Worm (Caenorhabditis elegans) whole organism, L3 larva: ENCODE data around the gene erfa-1.
A peak's percentile ranks its signal among the peaks of the same experiment; 100 is the strongest.

Experiments
- R02D3.7 ChIP-seq: fragments of 150-350 bp; optimal IDR thresholded peaks from 2 replicates; lab custom pipeline; 2014; ENCODE audit warnings: missing biosample characterization, missing genetic modification characterization
- ZK546.5 ChIP-seq: sonication (generic microtip); optimal IDR thresholded peaks from 2 replicates; lab custom pipeline; 2017; ENCODE audit warnings: missing biosample characterization, missing genetic modification characterization
- aly-2 ChIP-seq: fragments of 150-350 bp; optimal IDR thresholded peaks from 2 replicates; lab custom pipeline; 2014; ENCODE audit warnings: missing biosample characterization, missing genetic modification characterization
- ama-1 ChIP-seq: fragments of 150-350 bp; optimal IDR thresholded peaks from 2 replicates; lab custom pipeline; 2018
- ceh-16 ChIP-seq: sonication (generic microtip); optimal IDR thresholded peaks from 2 replicates; lab custom pipeline; 2017; ENCODE audit warnings: missing biosample characterization, missing genetic modification characterization
- ceh-28 ChIP-seq: fragments of 150-350 bp; optimal IDR thresholded peaks from 2 replicates; lab custom pipeline; 2014; ENCODE audit warnings: missing biosample characterization, missing genetic modification reagents, missing genetic modification characterization
- ceh-82 ChIP-seq: fragments of 150-350 bp; optimal IDR thresholded peaks from 2 replicates; lab custom pipeline; 2014; ENCODE audit warnings: missing biosample characterization, missing genetic modification characterization
- ceh-9 ChIP-seq: sonication (generic microtip); optimal IDR thresholded peaks from 2 replicates; lab custom pipeline; 2018; ENCODE audit warnings: missing biosample characterization, missing genetic modification characterization
- daf-12 ChIP-seq: fragments of 150-350 bp; optimal IDR thresholded peaks from 2 replicates; lab custom pipeline; 2014; ENCODE audit warnings: missing biosample characterization, missing genetic modification reagents, missing genetic modification characterization
- egl-27 ChIP-seq: sonication (generic microtip); optimal IDR thresholded peaks from 4 replicates; lab custom pipeline; 2017; ENCODE audit warnings: missing biosample characterization, missing genetic modification reagents, missing genetic modification characterization
- egl-5 ChIP-seq: fragments of 150-350 bp; optimal IDR thresholded peaks from 2 replicates; lab custom pipeline; 2017; ENCODE audit warnings: missing biosample characterization, missing genetic modification reagents, missing genetic modification characterization, inconsistent platforms
- elt-1 ChIP-seq: fragments of 150-350 bp; optimal IDR thresholded peaks from 2 replicates; lab custom pipeline; 2014; ENCODE audit warnings: missing biosample characterization, missing genetic modification characterization
- elt-2 ChIP-seq: sonication (generic microtip); optimal IDR thresholded peaks from 2 replicates; lab custom pipeline; 2016; ENCODE audit warnings: missing genetic modification reagents, mild to moderate bottlenecking, missing genetic modification characterization, missing compliant biosample characterization
- elt-3 ChIP-seq, 3 experiments: fragments of 150-350 bp in 1 of 3; sonication (generic microtip) in 2 of 3; optimal IDR thresholded peaks; 2 replicates in 2 of 3; 4 replicates in 1 of 3; lab custom pipeline; 2014 to 2017; ENCODE audit warnings: missing biosample characterization in 3 of 3, missing genetic modification characterization in 3 of 3
- eor-1 ChIP-seq, 2 experiments: fragments of 150-350 bp; optimal IDR thresholded peaks; 2 replicates each; lab custom pipeline; 2014 to 2018; ENCODE audit warnings: missing biosample characterization in 2 of 2, missing genetic modification characterization in 2 of 2
- fkh-10 ChIP-seq: sonication (generic microtip); optimal IDR thresholded peaks from 2 replicates; lab custom pipeline; 2017; ENCODE audit warnings: missing biosample characterization, missing genetic modification reagents, missing genetic modification characterization
- fkh-2 ChIP-seq: fragments of 150-350 bp; optimal IDR thresholded peaks from 2 replicates; lab custom pipeline; 2014; ENCODE audit warnings: missing biosample characterization, missing genetic modification reagents, missing genetic modification characterization
- fos-1 ChIP-seq: fragments of 150-350 bp; optimal IDR thresholded peaks from 2 replicates; lab custom pipeline; 2014; ENCODE audit warnings: missing biosample characterization, missing genetic modification characterization
- hmg-11 ChIP-seq: sonication (generic microtip); optimal IDR thresholded peaks from 2 replicates; lab custom pipeline; 2016; ENCODE audit warnings: missing genetic modification characterization, missing compliant biosample characterization
- jun-1 ChIP-seq: fragments of 150-350 bp; optimal IDR thresholded peaks from 2 replicates; lab custom pipeline; 2014; ENCODE audit warnings: missing biosample characterization, missing genetic modification reagents, missing genetic modification characterization
- lin-15B ChIP-seq: fragments of 150-350 bp; optimal IDR thresholded peaks from 2 replicates; lab custom pipeline; 2014; ENCODE audit warnings: missing biosample characterization, missing genetic modification characterization
- lin-39 ChIP-seq: fragments of 150-350 bp; optimal IDR thresholded peaks from 2 replicates; lab custom pipeline; 2018; ENCODE audit warnings: missing biosample characterization, missing genetic modification reagents, missing genetic modification characterization
- lsy-12 ChIP-seq: sonication (generic microtip); optimal IDR thresholded peaks from 2 replicates; lab custom pipeline; 2016; ENCODE audit warnings: mild to moderate bottlenecking, missing genetic modification characterization, missing compliant biosample characterization
- mdl-1 ChIP-seq: fragments of 150-350 bp; optimal IDR thresholded peaks from 2 replicates; lab custom pipeline; 2014; ENCODE audit warnings: missing biosample characterization, missing genetic modification characterization
- mml-1 ChIP-seq: fragments of 150-350 bp; sonication (generic microtip); optimal IDR thresholded peaks from 3 replicates; lab custom pipeline; 2014; ENCODE audit warnings: missing biosample characterization, missing genetic modification characterization
- nfya-1 ChIP-seq: sonication (generic microtip); optimal IDR thresholded peaks from 2 replicates; lab custom pipeline; 2017; ENCODE audit warnings: missing genetic modification characterization, mild to moderate bottlenecking, missing compliant biosample characterization, antibody characterized with exemption, moderate library complexity; ENCODE audit not compliant: insufficient read depth
- nhr-11 ChIP-seq: fragments of 150-350 bp; optimal IDR thresholded peaks from 2 replicates; lab custom pipeline; 2014; ENCODE audit warnings: missing biosample characterization, missing genetic modification characterization
- nhr-12 ChIP-seq: fragments of 150-350 bp; optimal IDR thresholded peaks from 2 replicates; lab custom pipeline; 2014; ENCODE audit warnings: missing biosample characterization, missing genetic modification characterization
- nhr-23 ChIP-seq: fragments of 150-350 bp; optimal IDR thresholded peaks from 2 replicates; lab custom pipeline; 2014; ENCODE audit warnings: missing biosample characterization, missing genetic modification reagents, missing genetic modification characterization
- nhr-237 ChIP-seq: fragments of 150-350 bp; optimal IDR thresholded peaks from 2 replicates; lab custom pipeline; 2014; ENCODE audit warnings: missing biosample characterization, missing genetic modification characterization
- nhr-25 ChIP-seq: sonication (generic microtip); optimal IDR thresholded peaks from 2 replicates; lab custom pipeline; 2017; ENCODE audit warnings: missing biosample characterization, missing genetic modification characterization
- nhr-28 ChIP-seq: fragments of 150-350 bp; optimal IDR thresholded peaks from 2 replicates; lab custom pipeline; 2014; ENCODE audit warnings: missing biosample characterization, missing genetic modification characterization
- nhr-43 ChIP-seq: sonication (generic microtip); optimal IDR thresholded peaks from 2 replicates; lab custom pipeline; 2016; ENCODE audit warnings: mild to moderate bottlenecking, missing genetic modification characterization, missing compliant biosample characterization; ENCODE audit not compliant: poor library complexity, severe bottlenecking
- nhr-67 ChIP-seq: fragments of 150-350 bp; optimal IDR thresholded peaks from 2 replicates; lab custom pipeline; 2014; ENCODE audit warnings: missing biosample characterization, missing genetic modification characterization
- nhr-76 ChIP-seq: fragments of 150-350 bp; sonication (generic microtip); optimal IDR thresholded peaks from 5 replicates; lab custom pipeline; 2014; ENCODE audit warnings: missing biosample characterization, missing genetic modification characterization
- nhr-77 ChIP-seq: fragments of 150-350 bp; optimal IDR thresholded peaks from 2 replicates; lab custom pipeline; 2014; ENCODE audit warnings: missing biosample characterization, missing genetic modification characterization
- pha-4 ChIP-seq: fragments of 150-350 bp; optimal IDR thresholded peaks from 2 replicates; lab custom pipeline; 2014; ENCODE audit warnings: missing biosample characterization, missing genetic modification reagents, missing genetic modification characterization
- pqm-1 ChIP-seq: fragments of 150-350 bp; optimal IDR thresholded peaks from 2 replicates; lab custom pipeline; 2017; ENCODE audit warnings: missing biosample characterization, missing genetic modification characterization, inconsistent platforms
- sea-2 ChIP-seq: fragments of 150-350 bp; sonication (generic microtip); optimal IDR thresholded peaks from 4 replicates; lab custom pipeline; 2014; ENCODE audit warnings: missing biosample characterization, missing genetic modification reagents, missing genetic modification characterization
- skn-1 ChIP-seq: fragments of 150-350 bp; optimal IDR thresholded peaks from 2 replicates; lab custom pipeline; 2014; ENCODE audit warnings: missing biosample characterization, missing genetic modification characterization
- snpc-4 ChIP-seq: fragments of 150-350 bp; optimal IDR thresholded peaks from 2 replicates; lab custom pipeline; 2014; ENCODE audit warnings: missing biosample characterization, missing genetic modification characterization
- tbx-2 ChIP-seq: sonication (generic microtip); optimal IDR thresholded peaks from 2 replicates; lab custom pipeline; 2016; ENCODE audit warnings: mild to moderate bottlenecking, missing genetic modification characterization, missing compliant biosample characterization
- unc-39 ChIP-seq: sonication (generic microtip); optimal IDR thresholded peaks from 4 replicates; lab custom pipeline; 2017; ENCODE audit warnings: missing biosample characterization, missing genetic modification characterization
- unc-62 ChIP-seq: fragments of 150-350 bp; sonication (generic microtip); optimal IDR thresholded peaks from 4 replicates; lab custom pipeline; 2014; ENCODE audit warnings: missing biosample characterization, missing genetic modification reagents, missing genetic modification characterization
- zag-1 ChIP-seq: fragments of 150-350 bp; optimal IDR thresholded peaks from 2 replicates; lab custom pipeline; 2014; ENCODE audit warnings: missing biosample characterization, missing genetic modification characterization
- ztf-11 ChIP-seq: fragments of 150-350 bp; optimal IDR thresholded peaks from 2 replicates; lab custom pipeline; 2014; ENCODE audit warnings: missing biosample characterization, missing genetic modification characterization
- ztf-4 ChIP-seq: fragments of 150-350 bp; optimal IDR thresholded peaks from 2 replicates; lab custom pipeline; 2014; ENCODE audit warnings: missing biosample characterization, missing genetic modification characterization

erfa-1 gene

ce11 chrV:6433446-6434178 is at the start of gene erfa-1, which contains the start of gene gad-1:
Gene erfa-1 (plus strand): TSS chrV:6434128.
Gene gad-1 (minus strand): TSS chrV:6433496.
- TF ChIP-seq nhr-76 (no peak), aly-2 (no peak), lin-15B (tag; lab: Kevin White, UChicago) (peak; percentile 95), lin-39 (peak; percentile 87), egl-27 (tag; lab: Kevin White, UChicago) (no peak), ceh-28 (peak; percentile 68), zag-1 (tag; lab: Kevin White, UChicago) (no peak), jun-1 (no peak), ZK546.5 (no peak), tbx-2 (tag; lab: Kevin White, UChicago) (no peak), fkh-2 (tag; lab: Kevin White, UChicago) (no peak), nhr-23 (tag; lab: Kevin White, UChicago) (peak; percentile 60), daf-12 (no peak), eor-1 (tag; optimal IDR thresholded peaks at IDR 0.05; lab: Kevin White, UChicago) (no peak), nhr-237 (tag; lab: Kevin White, UChicago) (no peak), pha-4 (tag; lab: Kevin White, UChicago) (peak; percentile 76), elt-2 (tag; lab: Kevin White, UChicago) (peak; percentile 39), fos-1 (tag; lab: Kevin White, UChicago) (no peak), nhr-11 (tag; lab: Kevin White, UChicago) (no peak), nhr-43 (tag; lab: Kevin White, UChicago) (peak; percentile 46), hmg-11 (tag; lab: Kevin White, UChicago) (peak; percentile 42), ceh-9 (no peak), ztf-4 (tag; lab: Kevin White, UChicago) (no peak), lsy-12 (tag; lab: Kevin White, UChicago) (no peak), nhr-25 (peak; percentile 77), snpc-4 (tag; lab: Kevin White, UChicago) (no peak), elt-3 (tag; optimal IDR thresholded peaks at IDR 0.05; lab: Kevin White, UChicago) (no peak), unc-39 (tag; lab: Kevin White, UChicago) (no peak), R02D3.7 (no peak), elt-1 (tag; lab: Kevin White, UChicago) (no peak), ama-1 (peak; percentile 18), fkh-10 (GFP tag; lab: Kevin White, UChicago) (no peak), pqm-1 (tag; lab: Kevin White, UChicago) (no peak), mml-1 (tag; lab: Kevin White, UChicago) (no peak), skn-1 (tag; lab: Kevin White, UChicago) (no peak), nhr-67 (tag; lab: Kevin White, UChicago) (no peak), unc-62 (GFP tag; lab: Kevin White, UChicago) (no peak), egl-5 (tag; lab: Kevin White, UChicago) (no peak), nhr-28 (no peak), mdl-1 (tag; lab: Kevin White, UChicago) (no peak), ceh-16 (tag; lab: Kevin White, UChicago) (no peak), sea-2 (GFP tag; lab: Kevin White, UChicago) (no peak), nfya-1 (tag; lab: Kevin White, UChicago) (peak; percentile 82), nhr-12 (tag; lab: Kevin White, UChicago) (no peak), ceh-82 (tag; lab: Kevin White, UChicago) (no peak), nhr-77 (no peak), ztf-11 (tag; lab: Kevin White, UChicago) (no peak)
- TF ChIP-seq, all 47 proteins: peak for 11
